Fruit fly (Drosophila melanogaster): Measurements from ENCODE around the gene Rala.
A peak's percentile ranks its signal among the peaks of the same experiment; 100 is the strongest.

The Rala gene

DNA sequence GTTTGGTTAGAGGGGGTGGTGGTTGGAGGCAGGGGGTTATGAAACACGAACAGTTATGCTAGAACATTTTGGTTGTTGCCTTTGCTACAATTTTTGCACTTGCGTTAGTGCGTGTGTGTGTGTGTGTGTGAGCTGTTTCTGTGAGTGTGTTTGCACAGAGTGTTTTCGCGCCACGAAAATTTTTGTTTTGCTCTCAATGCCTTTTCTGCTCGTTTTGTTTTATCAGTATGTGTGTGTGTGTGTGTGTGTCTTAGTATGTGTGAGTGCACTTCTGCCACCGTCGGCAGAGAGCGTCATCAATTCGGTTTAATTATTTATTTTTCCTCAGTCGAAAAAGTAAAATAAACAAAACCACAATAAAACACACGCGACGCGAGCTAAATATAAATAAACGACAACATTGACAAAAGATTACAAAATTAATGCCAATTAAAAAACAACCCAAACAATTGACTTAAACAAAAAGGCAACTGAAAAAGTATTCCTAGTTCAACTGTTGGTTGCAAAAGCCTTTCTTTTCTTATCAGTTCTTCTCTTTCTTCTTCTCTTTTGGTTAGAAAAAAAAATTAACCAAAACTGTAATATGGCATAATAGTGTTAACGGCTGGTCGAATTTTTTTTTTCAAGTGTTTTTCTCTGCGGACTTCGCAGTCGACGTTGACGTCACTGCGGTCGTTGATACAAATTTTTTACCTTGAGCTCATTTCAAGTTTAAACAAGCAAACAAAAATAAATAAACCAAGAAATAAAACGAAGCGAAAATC lies 42.1 kb upstream of the Rala start (continued):
- TF ChIP-seq GATAe (GFP tag; conservative IDR thresholded peaks at IDR 0.05) (no peak), Fer1 (GFP tag; optimal IDR thresholded peaks at IDR 0.05) (peak; percentile 45), lola (GFP tag; optimal IDR thresholded peaks at IDR 0.05) (no peak), Sox100B (GFP tag; optimal IDR thresholded peaks at IDR 0.05) (peak; percentile 37), Atf3 (GFP tag; optimal IDR thresholded peaks at IDR 0.05) (no peak), chif (GFP tag; optimal IDR thresholded peaks at IDR 0.05) (peak in 1 of 2 experiments; percentile 41), cg (GFP tag; optimal IDR thresholded peaks at IDR 0.05) (peak; percentile 63), NK7.1 (GFP tag; optimal IDR thresholded peaks at IDR 0.05) (no peak), CG32767 (GFP tag; IDR thresholded peaks at IDR 0.05) (no peak), gcm2 (GFP tag; optimal IDR thresholded peaks at IDR 0.05) (no peak), Asciz (GFP tag; optimal IDR thresholded peaks at IDR 0.05) (no peak), ewg (GFP tag; optimal IDR thresholded peaks at IDR 0.05) (no peak), ara (GFP tag; IDR thresholded peaks at IDR 0.05) (no peak), CG7372 (GFP tag; IDR thresholded peaks at IDR 0.05) (no peak), CG32772 (GFP tag; IDR thresholded peaks at IDR 0.05) (no peak), slbo (GFP tag; IDR thresholded peaks at IDR 0.05) (peak; percentile 21; the same call in 1 of the 2 replicates), bsh (GFP tag; optimal IDR thresholded peaks at IDR 0.05) (peak in 1 of 2 experiments; percentile 30), ato (GFP tag; IDR thresholded peaks at IDR 0.05; ENCODE audit: partially characterized antibody) (no peak), CG13775 (GFP tag; optimal IDR thresholded peaks at IDR 0.05) (no peak), HLH4C (GFP tag; IDR thresholded peaks at IDR 0.05; ENCODE audit: partially characterized antibody) (no peak), CG1832 (GFP tag; optimal IDR thresholded peaks at IDR 0.05) (no peak), Sox102F (GFP tag; optimal IDR thresholded peaks at IDR 0.05) (peak; percentile 33), CG34422 (GFP tag; IDR thresholded peaks at IDR 0.05) (peak; percentile 14; the same call in 1 of the 3 replicates), CG12942 (GFP tag; optimal IDR thresholded peaks at IDR 0.05) (no peak), Meics (GFP tag; optimal IDR thresholded peaks at IDR 0.05) (peak; percentile 18), CG3847 (GFP tag; IDR thresholded peaks at IDR 0.05) (no peak), CG6791 (GFP tag; IDR thresholded peaks at IDR 0.05; ENCODE audit: partially characterized antibody) (no peak), CG9797 (GFP tag; optimal IDR thresholded peaks at IDR 0.05) (no peak), cwo (GFP tag; optimal IDR thresholded peaks at IDR 0.05) (peak; percentile 32), CG16815 (GFP tag; optimal IDR thresholded peaks at IDR 0.05) (no peak), phol (tag; optimal IDR thresholded peaks at IDR 0.05) (peak; percentile 11), Myb (GFP tag; optimal IDR thresholded peaks at IDR 0.05) (no peak), hkb (optimal IDR thresholded peaks at IDR 0.05) (no peak), hkb (GFP tag; IDR thresholded peaks at IDR 0.05) (peak; percentile 45; the same call in 1 of the 2 replicates), CG7271 (tag; optimal IDR thresholded peaks at IDR 0.05) (no peak), CG4424 (GFP tag; optimal IDR thresholded peaks at IDR 0.05) (no peak), CG8290 (GFP tag; optimal IDR thresholded peaks at IDR 0.05) (no peak), CG8290 (tag; optimal IDR thresholded peaks at IDR 0.05) (no peak), Hr51 (GFP tag; optimal IDR thresholded peaks at IDR 0.05) (peak in 1 of 2 experiments; percentile 49), HLH3B (GFP tag; IDR thresholded peaks at IDR 0.05) (0 out of 2 replicates have a peak, but pooled peaks have one; percentile 20), eve (GFP tag; optimal IDR thresholded peaks at IDR 0.05) (peak in 1 of 2 experiments; percentile 50), CG12391 (tag; optimal IDR thresholded peaks at IDR 0.05) (peak; percentile 13), NC2β (GFP tag; optimal IDR thresholded peaks at IDR 0.05) (no peak), CG4328 (GFP tag; optimal IDR thresholded peaks at IDR 0.05) (no peak), insv (GFP tag; optimal IDR thresholded peaks at IDR 0.05) (no peak), pita (GFP tag; optimal IDR thresholded peaks at IDR 0.05) (no peak), knrl (GFP tag; IDR thresholded peaks at IDR 0.05; ENCODE audit: partially characterized antibody) (no peak), Fer2 (tag; optimal IDR thresholded peaks at IDR 0.05) (no peak), Xrp1 (GFP tag; IDR thresholded peaks at IDR 0.05) (peak; percentile 28; the same call in 1 of the 2 replicates)
